Worm (Caenorhabditis elegans) whole organism, L1 larva: ENCODE measurements around the gene sid-5.

Experiments
- blmp-1 ChIP-seq: fragments of 150-350 bp; optimal IDR thresholded peaks from 2 replicates; lab custom pipeline; 2014; ENCODE audit warnings: missing biosample characterization, missing genetic modification characterization
- efl-1 ChIP-seq, 4 experiments: fragments of 150-350 bp; optimal IDR thresholded peaks in 3 of 4; peaks in 1 of 4; 1 replicate in 1 of 4; 2 replicates in 3 of 4; lab custom pipeline; 2014; ENCODE audit warnings: missing biosample characterization in 2 of 4, missing genetic modification characterization in 2 of 4, missing genetic modification reagents in 2 of 4
- egl-27 ChIP-seq, 2 experiments: fragments of 150-350 bp in 1 of 2; sonication (generic microtip); optimal IDR thresholded peaks; 3 replicates each; lab custom pipeline; 2017 to 2018; ENCODE audit warnings: missing biosample characterization in 2 of 2, missing genetic modification characterization in 2 of 2, missing genetic modification reagents in 2 of 2
- elt-3 ChIP-seq, 6 experiments: fragments of 150-350 bp in 1 of 6; sonication (generic microtip); optimal IDR thresholded peaks; 2 replicates each; lab custom pipeline; 2017 to 2018; ENCODE audit warnings: missing biosample characterization in 6 of 6, missing genetic modification characterization in 6 of 6, inconsistent platforms in 1 of 6
- fkh-10 ChIP-seq: sonication (generic microtip); optimal IDR thresholded peaks from 2 replicates; lab custom pipeline; 2017; ENCODE audit warnings: missing biosample characterization, missing genetic modification reagents, missing genetic modification characterization
- jun-1 ChIP-seq: fragments of 150-350 bp; optimal IDR thresholded peaks from 2 replicates; lab custom pipeline; 2014; ENCODE audit warnings: missing biosample characterization, missing genetic modification reagents, missing genetic modification characterization
- lin-13 ChIP-seq: fragments of 150-350 bp; optimal IDR thresholded peaks from 2 replicates; lab custom pipeline; 2014; ENCODE audit warnings: missing biosample characterization, missing genetic modification reagents, missing genetic modification characterization
- lin-39 ChIP-seq: fragments of 150-350 bp; optimal IDR thresholded peaks from 2 replicates; lab custom pipeline; 2014; ENCODE audit warnings: missing biosample characterization, missing genetic modification reagents, missing genetic modification characterization
- swsn-7 ChIP-seq: sonication (generic microtip); optimal IDR thresholded peaks from 2 replicates; lab custom pipeline; 2016; ENCODE audit warnings: missing genetic modification characterization, missing compliant biosample characterization
- unc-62 ChIP-seq: fragments of 150-350 bp; optimal IDR thresholded peaks from 2 replicates; lab custom pipeline; 2014; ENCODE audit warnings: missing biosample characterization, missing genetic modification reagents, missing genetic modification characterization
- unc-98 ChIP-seq: fragments of 200-800 bp; sonication (Bioruptor generic); IDR thresholded peaks from 2 replicates; pipeline ENCODE4 v1.3.6; 2022; ENCODE audit warnings: missing genetic modification characterization, missing compliant biosample characterization

DNA sequence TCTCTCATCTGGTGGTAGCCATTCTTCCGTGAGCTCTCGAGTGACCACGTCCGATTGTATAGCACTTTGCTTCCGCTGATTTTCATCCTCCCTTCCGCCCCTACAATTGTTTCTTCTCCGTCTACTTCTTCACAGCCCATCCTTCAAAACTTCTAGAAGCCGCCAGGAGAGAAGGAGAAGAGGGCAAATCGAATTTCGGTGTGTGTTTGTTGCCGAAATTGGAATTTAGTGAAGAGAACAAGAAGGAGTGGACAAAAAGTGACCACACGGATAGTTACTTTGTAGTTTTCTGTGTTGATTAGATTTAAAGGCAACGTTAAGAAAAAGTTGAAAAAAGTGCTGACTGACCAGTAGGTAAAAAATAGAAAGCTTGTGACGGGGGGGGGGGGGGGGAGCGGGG lies 11.4 kb upstream of the sid-5 start:
- TF ChIP-seq swsn-7 (tag; lab: Kevin White, UChicago) (no peak), unc-62 (GFP tag; lab: Kevin White, UChicago) (no peak), efl-1 (optimal IDR thresholded peaks at IDR 0.05; lab: Kevin White, UChicago) (no peak), efl-1 (GFP tag; optimal IDR thresholded peaks at IDR 0.05 in 1 of 2; lab: Kevin White, UChicago) (no peak), fkh-10 (GFP tag; lab: Kevin White, UChicago) (peak; percentile 5), jun-1 (tag; lab: Kevin White, UChicago) (no peak), elt-3 (tag; optimal IDR thresholded peaks at IDR 0.05; lab: Kevin White, UChicago) (no peak), unc-98 (GFP tag; lab: Robert Waterston, UW) (no peak), blmp-1 (tag; lab: Kevin White, UChicago) (no peak), lin-39 (tag; lab: Kevin White, UChicago) (no peak), lin-13 (GFP tag; lab: Kevin White, UChicago) (no peak), egl-27 (tag; optimal IDR thresholded peaks at IDR 0.05; lab: Kevin White, UChicago) (no peak)
